Worm (Caenorhabditis elegans): ENCODE measurements around the gene Y71H2AM.3.

- TF ChIP-seq nhr-25 (tag; optimal IDR thresholded peaks at IDR 0.05; ENCODE audit: borderline replicate concordance, insufficient read depth), result no peak
- no peak for TF ChIP-seq lin-1 (GFP tag; IDR thresholded peaks at IDR 0.05)
- no peak for TF ChIP-seq nhr-237 (tag; optimal IDR thresholded peaks at IDR 0.05)
- peak; percentile 53 for TF ChIP-seq aha-1 (tag)
- TF ChIP-seq unc-130 (GFP tag; optimal IDR thresholded peaks at IDR 0.05), result no peak
Measured at ce11 chrIII:2758092-2758491, 47.1 kb upstream of the Y71H2AM.3 start.

Data from whole organism, L4 larva.